Worm (Caenorhabditis elegans): Measurements from ENCODE around the gene F25E2.3.

F25E2.3 gene

DNA sequence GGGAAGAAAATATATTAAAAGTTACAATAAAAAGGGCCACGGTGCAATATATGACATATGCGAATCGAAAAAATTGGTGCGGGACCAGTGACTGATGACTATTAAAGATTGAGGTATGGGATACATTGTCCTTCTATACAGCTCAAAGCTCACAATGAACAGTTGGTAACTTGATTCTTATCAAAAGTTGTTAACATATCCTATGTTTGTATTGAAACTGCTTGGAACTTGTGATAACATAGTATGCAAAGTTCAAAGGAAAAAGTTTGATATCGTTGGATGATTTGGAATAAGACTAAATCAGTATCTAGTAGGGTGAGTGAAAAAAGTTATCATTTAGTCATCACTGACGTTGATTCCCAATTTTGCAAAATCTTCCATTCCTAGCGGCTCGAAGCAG, 5.0 kb upstream of the F25E2.3 start:
- TF ChIP-seq ama-1 (optimal IDR thresholded peaks at IDR 0.05) (no peak), hnd-1 (tag; optimal IDR thresholded peaks at IDR 0.05) (no peak), B0310.2 (tag; optimal IDR thresholded peaks at IDR 0.05) (no peak), ceh-36 (tag; optimal IDR thresholded peaks at IDR 0.05) (no peak), pes-1 (GFP tag; IDR thresholded peaks at IDR 0.05) (no peak), scrt-1 (GFP tag; IDR thresholded peaks at IDR 0.05) (no peak), tra-4 (tag; optimal IDR thresholded peaks at IDR 0.05) (no peak), sea-1 (GFP tag; conservative IDR thresholded peaks at IDR 0.05) (no peak), flt-1 (GFP tag; IDR thresholded peaks at IDR 0.05) (no peak), ceh-13 (GFP tag; optimal IDR thresholded peaks at IDR 0.05) (no peak), hmg-4 (GFP tag; optimal IDR thresholded peaks at IDR 0.05) (no peak), tbx-11 (GFP tag; IDR thresholded peaks at IDR 0.05) (no peak), hmbx-1 (tag; optimal IDR thresholded peaks at IDR 0.05) (no peak), F13C5.2 (tag; optimal IDR thresholded peaks at IDR 0.05) (no peak), tbx-37 (GFP tag; conservative IDR thresholded peaks at IDR 0.05) (no peak)

DNA sequence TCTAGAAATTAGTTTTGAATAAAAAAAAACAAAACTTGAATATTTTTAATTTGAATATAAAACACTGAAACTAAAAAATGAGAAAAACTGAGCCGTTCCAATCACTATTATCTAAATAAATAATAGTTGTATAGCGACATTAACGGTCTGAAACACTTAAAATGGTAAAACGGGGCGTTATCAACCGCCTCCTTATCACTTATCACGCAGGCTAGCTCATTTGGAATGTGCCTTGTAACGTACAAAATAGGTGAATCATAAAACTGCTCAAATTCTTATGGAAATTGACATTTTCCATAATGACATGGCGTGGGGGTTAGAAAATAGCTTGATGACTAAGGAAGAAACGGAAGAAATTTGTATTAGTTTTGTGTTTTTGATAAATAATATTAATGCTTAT, 3.0 kb upstream of the F25E2.3 start, which contains the start of gene ifd-2:
Gene ifd-2 (minus strand): TSS at position 1 of the 400 bp plus-strand sequence.
- TF ChIP-seq flt-1 (GFP tag; IDR thresholded peaks at IDR 0.05) (no peak), tbx-37 (GFP tag; conservative IDR thresholded peaks at IDR 0.05) (no peak), ceh-36 (tag; optimal IDR thresholded peaks at IDR 0.05) (no peak), aly-1 (tag; optimal IDR thresholded peaks at IDR 0.05) (no peak), pes-1 (GFP tag; IDR thresholded peaks at IDR 0.05) (no peak)

DNA sequence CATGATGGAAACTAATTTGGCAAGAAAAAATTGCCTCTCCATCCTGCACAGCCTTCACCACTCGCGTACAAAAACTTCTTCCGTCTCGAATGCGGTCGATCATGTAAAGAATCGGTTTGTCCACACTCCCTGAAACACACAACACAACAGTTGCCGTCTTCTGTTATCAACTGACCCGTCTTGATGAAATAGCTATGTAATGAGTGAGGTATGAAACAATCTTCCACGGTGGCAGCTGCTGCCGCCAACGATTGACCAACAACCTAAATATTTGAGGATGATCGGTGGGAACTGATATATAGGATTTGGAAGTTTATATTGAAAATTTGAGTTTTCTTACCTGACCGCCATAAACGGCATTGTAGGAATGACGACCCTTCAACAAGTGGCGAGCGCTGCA, 699 bp downstream of the F25E2.3 start:
- TF ChIP-seq sea-1 (GFP tag; conservative IDR thresholded peaks at IDR 0.05) (no peak), tra-4 (tag; optimal IDR thresholded peaks at IDR 0.05) (no peak)

DNA sequence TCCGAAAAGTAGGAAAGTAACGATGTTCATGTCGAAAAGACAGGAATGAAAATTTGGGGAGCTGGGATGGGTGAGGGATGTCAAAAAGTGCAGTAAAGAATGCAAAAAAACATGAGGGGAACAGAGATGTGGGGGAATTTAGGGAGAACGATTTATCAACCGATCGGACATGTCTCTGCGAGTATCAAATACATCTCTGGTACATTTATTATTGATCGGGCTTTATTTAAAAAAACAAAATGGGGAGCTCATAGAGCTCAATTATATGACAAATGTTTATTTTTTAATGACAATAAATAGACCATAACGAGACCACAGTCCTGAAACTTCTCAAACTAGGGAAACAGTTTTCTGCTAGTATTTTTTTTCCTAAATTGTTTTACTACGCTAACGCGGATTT, 2.3 kb downstream of the F25E2.3 start, which contains the start of gene F25E2.2:
Gene F25E2.2 (minus strand): TSS at position 101 of the 400 bp plus-strand sequence.
- TF ChIP-seq tbx-11 (GFP tag; IDR thresholded peaks at IDR 0.05) (no peak), hmbx-1 (tag; optimal IDR thresholded peaks at IDR 0.05) (no peak), B0310.2 (tag; optimal IDR thresholded peaks at IDR 0.05) (no peak), F13C5.2 (tag; optimal IDR thresholded peaks at IDR 0.05) (no peak), aly-1 (tag; optimal IDR thresholded peaks at IDR 0.05) (no peak), ceh-13 (GFP tag; optimal IDR thresholded peaks at IDR 0.05) (no peak), tbx-37 (GFP tag; conservative IDR thresholded peaks at IDR 0.05) (no peak), ceh-36 (tag; optimal IDR thresholded peaks at IDR 0.05) (no peak), ama-1 (optimal IDR thresholded peaks at IDR 0.05) (no peak), ets-7 (tag; optimal IDR thresholded peaks at IDR 0.05) (no peak), hmg-4 (GFP tag; optimal IDR thresholded peaks at IDR 0.05) (no peak), pes-1 (GFP tag; IDR thresholded peaks at IDR 0.05) (no peak)

DNA sequence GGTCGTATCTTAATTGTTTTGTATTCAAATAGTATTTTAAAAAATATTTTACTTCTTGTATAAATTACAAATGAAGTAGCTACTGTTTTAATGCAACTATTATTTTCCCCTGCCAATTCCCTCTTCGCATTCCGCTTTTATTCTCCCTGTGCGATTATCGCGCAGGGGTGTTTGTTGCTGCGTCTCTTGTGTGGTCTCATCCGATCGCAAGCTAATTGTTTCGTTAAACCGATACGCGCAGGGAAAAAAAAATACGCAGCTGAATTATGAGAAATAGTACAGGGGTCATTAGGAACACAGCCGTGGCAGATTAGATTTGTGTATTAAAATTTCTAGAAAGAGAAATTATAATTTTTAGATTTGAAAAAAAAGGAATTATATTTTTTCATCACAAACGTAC, 6.4 kb downstream of the F25E2.3 start:
- TF ChIP-seq tbx-37 (GFP tag; conservative IDR thresholded peaks at IDR 0.05) (no peak; the same call in 1 of the 2 replicates), hmbx-1 (tag; optimal IDR thresholded peaks at IDR 0.05) (no peak), hmg-4 (GFP tag; optimal IDR thresholded peaks at IDR 0.05) (no peak), ceh-13 (GFP tag; optimal IDR thresholded peaks at IDR 0.05) (peak; percentile 52), tbx-11 (GFP tag; IDR thresholded peaks at IDR 0.05) (peak; percentile 70; the same call in 1 of the 2 replicates), scrt-1 (GFP tag; IDR thresholded peaks at IDR 0.05) (peak; percentile 75), ets-7 (tag; optimal IDR thresholded peaks at IDR 0.05) (no peak), sea-1 (GFP tag; conservative IDR thresholded peaks at IDR 0.05) (peak; percentile 72; the same call in 1 of the 2 replicates), pes-1 (GFP tag; IDR thresholded peaks at IDR 0.05) (peak; percentile 78), tra-4 (tag; optimal IDR thresholded peaks at IDR 0.05) (no peak), B0310.2 (tag; optimal IDR thresholded peaks at IDR 0.05) (no peak), flt-1 (GFP tag; IDR thresholded peaks at IDR 0.05) (peak; percentile 63), ceh-36 (tag; optimal IDR thresholded peaks at IDR 0.05) (no peak), ama-1 (optimal IDR thresholded peaks at IDR 0.05) (no peak), aly-1 (tag; optimal IDR thresholded peaks at IDR 0.05) (peak; percentile 29), hnd-1 (tag; optimal IDR thresholded peaks at IDR 0.05) (no peak), F13C5.2 (tag; optimal IDR thresholded peaks at IDR 0.05) (peak; percentile 99)

DNA sequence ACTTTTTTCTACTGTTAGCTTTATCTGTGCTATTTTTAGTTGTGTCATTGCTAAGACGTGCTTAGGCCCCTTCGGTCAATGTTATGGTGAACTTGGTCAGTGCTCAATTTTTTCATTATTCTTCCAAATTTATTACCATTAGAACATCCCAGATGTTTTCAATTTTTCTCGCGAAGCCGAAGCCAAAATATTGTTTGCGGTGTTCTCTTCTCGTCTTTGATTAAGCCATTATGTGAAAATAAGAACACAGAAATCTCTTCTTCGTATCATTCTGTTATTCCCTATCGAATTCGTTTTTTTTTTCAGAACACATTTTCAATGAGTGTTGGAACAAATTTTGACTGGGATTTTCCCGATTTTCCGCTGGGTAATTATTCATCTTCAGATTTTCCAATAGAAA, 10.5 kb downstream of the F25E2.3 start, which contains the start of gene gtr-1:
Gene gtr-1 (plus strand): TSS at position 301 of the 400 bp plus-strand sequence.
- TF ChIP-seq tra-4 (tag; optimal IDR thresholded peaks at IDR 0.05) (no peak), ets-7 (tag; optimal IDR thresholded peaks at IDR 0.05) (no peak), ceh-36 (tag; optimal IDR thresholded peaks at IDR 0.05) (no peak), pes-1 (GFP tag; IDR thresholded peaks at IDR 0.05) (no peak), scrt-1 (GFP tag; IDR thresholded peaks at IDR 0.05) (no peak), hnd-1 (tag; optimal IDR thresholded peaks at IDR 0.05) (no peak), ama-1 (optimal IDR thresholded peaks at IDR 0.05) (no peak), ceh-13 (GFP tag; optimal IDR thresholded peaks at IDR 0.05) (no peak), aly-1 (tag; optimal IDR thresholded peaks at IDR 0.05) (no peak), hmbx-1 (tag; optimal IDR thresholded peaks at IDR 0.05) (no peak), flt-1 (GFP tag; IDR thresholded peaks at IDR 0.05) (no peak), F13C5.2 (tag; optimal IDR thresholded peaks at IDR 0.05) (no peak), tbx-11 (GFP tag; IDR thresholded peaks at IDR 0.05) (no peak), hmg-4 (GFP tag; optimal IDR thresholded peaks at IDR 0.05) (no peak), tbx-37 (GFP tag; conservative IDR thresholded peaks at IDR 0.05) (no peak), B0310.2 (tag; optimal IDR thresholded peaks at IDR 0.05) (no peak)

DNA sequence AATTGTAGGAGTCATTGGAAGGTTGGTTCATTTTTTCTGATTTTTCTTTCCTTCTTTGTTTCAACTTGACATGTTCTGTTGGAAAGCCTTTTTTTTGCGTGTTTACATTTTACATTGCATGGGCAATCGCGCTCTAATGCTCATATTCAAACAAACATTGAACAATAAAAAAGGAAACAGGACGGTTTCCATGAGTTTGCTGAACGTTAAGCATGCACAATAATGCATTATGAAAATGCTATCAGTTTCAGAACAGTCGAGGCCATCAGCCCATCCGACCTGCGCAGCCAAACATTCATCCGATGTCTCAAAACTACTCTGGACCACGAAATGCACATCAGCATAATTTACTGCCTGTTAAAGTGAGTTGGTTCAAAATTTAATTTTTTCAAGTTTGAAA, 22.4 kb downstream of the F25E2.3 start:
- TF ChIP-seq sea-1 (GFP tag; conservative IDR thresholded peaks at IDR 0.05) (no peak), ceh-36 (tag; optimal IDR thresholded peaks at IDR 0.05) (no peak)

DNA sequence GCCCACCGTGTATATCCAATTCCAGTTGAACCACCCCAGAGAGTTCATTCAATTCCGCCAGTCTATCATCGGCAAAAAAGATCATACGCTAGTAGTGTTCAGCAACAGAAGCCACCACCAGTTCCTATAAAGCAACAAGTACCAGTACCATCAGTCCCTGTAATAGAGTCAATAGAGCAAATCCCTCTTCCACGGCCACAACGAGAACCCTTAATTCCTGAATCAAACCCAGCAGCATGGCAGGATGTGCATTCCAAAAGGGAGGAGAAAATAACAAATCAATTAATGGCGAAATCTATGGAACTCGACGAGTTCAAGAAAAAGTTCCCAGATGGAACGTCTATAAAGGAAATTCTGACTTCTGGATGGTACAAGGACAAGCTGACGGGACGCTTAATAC, 23.1 kb downstream of the F25E2.3 start:
- TF ChIP-seq ceh-13 (GFP tag; optimal IDR thresholded peaks at IDR 0.05) (no peak), F13C5.2 (tag; optimal IDR thresholded peaks at IDR 0.05) (no peak)
